Worm (Caenorhabditis elegans) whole organism, midembryonic: ENCODE data around the gene cpt-1.

Source experiments
- T22C8.4 ChIP-seq: fragments of 200-800 bp; sonication (Bioruptor generic); IDR thresholded peaks from 2 replicates; pipeline ENCODE4 v1.3.6; 2022; ENCODE audit warnings: missing genetic modification characterization, missing compliant biosample characterization
- cog-1 ChIP-seq: sonication (generic microtip); optimal IDR thresholded peaks from 2 replicates; lab custom pipeline; 2016; ENCODE audit warnings: missing genetic modification characterization, missing compliant biosample characterization
- flt-1 ChIP-seq: fragments of 200-800 bp; sonication (Bioruptor generic); IDR thresholded peaks from 2 replicates; pipeline ENCODE4 v1.3.6; 2022; ENCODE audit warnings: missing genetic modification characterization, missing compliant biosample characterization
- klf-2 ChIP-seq: fragments of 200-800 bp; sonication (Bioruptor generic); conservative IDR thresholded peaks from 2 replicates; pipeline ENCODE4 v1.3.6; 2022; ENCODE audit warnings: missing genetic modification reagents, missing genetic modification characterization, missing compliant biosample characterization
- med-1 ChIP-seq: sonication (generic microtip); optimal IDR thresholded peaks from 2 replicates; lab custom pipeline; 2017; ENCODE audit warnings: missing genetic modification characterization, mild to moderate bottlenecking, missing compliant biosample characterization, antibody characterized with exemption, missing genetic modification reagents; ENCODE audit not compliant: insufficient read depth
- ref-1 ChIP-seq: fragments of 200-800 bp; sonication (Bioruptor generic); conservative IDR thresholded peaks from 2 replicates; pipeline ENCODE4 v1.3.6; 2022; ENCODE audit warnings: missing genetic modification reagents, missing genetic modification characterization, missing compliant biosample characterization
- tab-1 ChIP-seq: fragments of 200-800 bp; sonication (Bioruptor generic); IDR thresholded peaks from 2 replicates; pipeline ENCODE4 v1.3.6; 2022; ENCODE audit warnings: missing genetic modification characterization, missing compliant biosample characterization
- ztf-23 ChIP-seq: fragments of 200-800 bp; sonication (Bioruptor generic); IDR thresholded peaks from 2 replicates; pipeline ENCODE4 v1.3.6; 2022; ENCODE audit warnings: missing genetic modification reagents, missing genetic modification characterization, missing compliant biosample characterization
- ztf-29 ChIP-seq: fragments of 200-800 bp; sonication (Bioruptor generic); IDR thresholded peaks from 2 replicates; pipeline ENCODE4 v1.3.6; 2022; ENCODE audit warnings: missing genetic modification reagents, missing genetic modification characterization, missing compliant biosample characterization

DNA sequence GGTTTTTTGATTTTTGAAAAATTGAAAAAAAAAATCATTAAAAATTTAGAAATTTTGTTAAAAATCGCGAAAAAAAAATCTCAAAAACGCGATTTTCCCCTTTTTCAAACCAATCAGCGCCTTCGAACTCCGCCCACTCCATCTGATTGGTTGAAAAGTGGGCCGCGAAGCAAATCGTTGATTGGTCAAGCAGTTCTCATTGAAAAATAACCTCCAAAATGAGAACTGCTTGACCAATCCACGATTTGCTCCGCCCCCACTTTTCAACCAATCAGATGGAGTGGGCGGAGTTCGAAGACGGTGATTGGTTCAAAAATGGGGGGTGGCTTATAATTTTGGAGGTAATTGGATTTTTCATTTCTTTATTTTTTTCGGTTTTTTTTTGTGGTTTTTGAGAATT lies 5.9 kb downstream of the cpt-1 start:
- TF ChIP-seq flt-1 (GFP tag; lab: Robert Waterston, UW) (no peak), ztf-23 (no peak), T22C8.4 (0 out of 2 replicates have a peak, but pooled peaks have one; percentile 12), tab-1 (GFP tag; lab: Robert Waterston, UW) (no peak), cog-1 (no peak), med-1 (GFP tag; lab: Kevin White, UChicago) (no peak), ztf-29 (GFP tag; lab: Robert Waterston, UW) (no peak), klf-2 (GFP tag; lab: Robert Waterston, UW) (no peak), ref-1 (GFP tag; lab: Robert Waterston, UW) (no peak)
